Fruit fly (Drosophila melanogaster): Measurements from ENCODE around the gene CG7218.
A peak's percentile ranks its signal among the peaks of the same experiment; 100 is the strongest.

CG7218 gene

DNA sequence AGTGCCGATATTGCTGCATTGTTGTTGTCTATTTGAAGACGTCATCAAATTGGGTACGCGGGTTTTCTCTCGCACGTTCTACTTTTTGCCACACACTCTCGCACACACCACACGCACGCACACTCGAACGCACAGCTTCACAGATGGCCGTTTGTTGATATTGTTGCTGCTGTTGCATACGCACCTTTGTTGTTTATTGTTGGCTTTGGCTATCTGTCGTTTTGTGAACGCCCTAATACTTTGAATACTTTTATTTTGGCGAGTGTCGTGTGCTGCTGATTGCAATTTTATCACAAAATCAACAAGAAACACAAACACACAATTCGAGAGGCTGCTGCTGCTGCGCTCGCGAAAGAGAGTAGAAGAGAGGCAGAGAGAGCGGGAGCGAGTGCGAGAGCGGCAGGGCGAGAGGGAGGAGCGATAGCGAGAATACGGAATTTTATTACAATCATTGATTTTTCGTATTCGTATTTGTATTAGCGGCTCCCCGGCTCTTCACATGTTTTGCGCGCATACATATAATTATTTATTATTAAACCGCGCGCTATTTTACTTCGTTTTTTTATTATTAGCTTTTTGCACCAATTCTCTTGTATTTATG, 34.4 kb upstream of the CG7218 start (continued):
- TF ChIP-seq Nf-YA (GFP tag; IDR thresholded peaks at IDR 0.05) (no peak), slp2 (GFP tag; optimal IDR thresholded peaks at IDR 0.05) (peak; percentile 30), Asciz (GFP tag; optimal IDR thresholded peaks at IDR 0.05) (peak; percentile 75), CG34422 (GFP tag; IDR thresholded peaks at IDR 0.05) (no peak), CG1603 (tag; optimal IDR thresholded peaks at IDR 0.05) (peak; percentile 64), lola (GFP tag; optimal IDR thresholded peaks at IDR 0.05) (peak in 1 of 3 experiments; percentile 19), CG3065 (GFP tag; optimal IDR thresholded peaks at IDR 0.05) (no peak), Gug (GFP tag; IDR thresholded peaks at IDR 0.05) (no peak), Poxn (GFP tag; IDR thresholded peaks at IDR 0.05) (no peak), chif (GFP tag; optimal IDR thresholded peaks at IDR 0.05) (no peak), Opbp (GFP tag; IDR thresholded peaks at IDR 0.05; ENCODE audit: partially characterized antibody) (no peak), odd (GFP tag; optimal IDR thresholded peaks at IDR 0.05) (peak; percentile 22), CG13624 (GFP tag; optimal IDR thresholded peaks at IDR 0.05) (peak; percentile 41), cg (GFP tag; optimal IDR thresholded peaks at IDR 0.05) (peak; percentile 91), CG31224 (GFP tag; IDR thresholded peaks at IDR 0.05) (no peak), fu2 (GFP tag; optimal IDR thresholded peaks at IDR 0.05) (no peak), CG10431 (GFP tag; optimal IDR thresholded peaks at IDR 0.05) (no peak), Fer1 (GFP tag; optimal IDR thresholded peaks at IDR 0.05) (peak; percentile 83), dysf (GFP tag; IDR thresholded peaks at IDR 0.05) (no peak), CG1647 (GFP tag; optimal IDR thresholded peaks at IDR 0.05) (no peak), CG10979 (tag; optimal IDR thresholded peaks at IDR 0.05) (no peak), Lpt (GFP tag; optimal IDR thresholded peaks at IDR 0.05) (no peak), Six4 (GFP tag; optimal IDR thresholded peaks at IDR 0.05) (no peak), CG7372 (GFP tag; IDR thresholded peaks at IDR 0.05) (no peak), CG9817 (tag; optimal IDR thresholded peaks at IDR 0.05) (no peak), dimm (GFP tag; IDR thresholded peaks at IDR 0.05) (no peak), CG11093 (GFP tag; IDR thresholded peaks at IDR 0.05) (no peak), CG2875 (GFP tag; optimal IDR thresholded peaks at IDR 0.05) (peak; percentile 56), Hmr (GFP tag; optimal IDR thresholded peaks at IDR 0.05) (peak; percentile 42), Rfx (GFP tag; IDR thresholded peaks at IDR 0.05) (no peak), ash1 (GFP tag; optimal IDR thresholded peaks at IDR 0.05) (no peak), H2.0 (GFP tag; IDR thresholded peaks at IDR 0.05) (no peak), ssp (GFP tag; IDR thresholded peaks at IDR 0.05) (no peak), bcd (GFP tag; optimal IDR thresholded peaks at IDR 0.05) (no peak), Mad (GFP tag; optimal IDR thresholded peaks at IDR 0.05) (peak; percentile 23), CG34224 (GFP tag; IDR thresholded peaks at IDR 0.05; ENCODE audit: partially characterized antibody) (no peak), CG4404 (GFP tag; IDR thresholded peaks at IDR 0.05) (no peak), CG11398 (GFP tag; optimal IDR thresholded peaks at IDR 0.05) (peak; percentile 63), D19B (GFP tag; optimal IDR thresholded peaks at IDR 0.05) (no peak), pb (GFP tag; optimal IDR thresholded peaks at IDR 0.05) (peak; percentile 49), CG8388 (GFP tag; optimal IDR thresholded peaks at IDR 0.05) (no peak), ems (GFP tag; optimal IDR thresholded peaks at IDR 0.05) (peak; percentile 53), CG6791 (GFP tag; IDR thresholded peaks at IDR 0.05; ENCODE audit: partially characterized antibody) (no peak), ato (GFP tag; IDR thresholded peaks at IDR 0.05; ENCODE audit: partially characterized antibody) (no peak), pfk (GFP tag; optimal IDR thresholded peaks at IDR 0.05) (peak; percentile 39), CG4424 (GFP tag; optimal IDR thresholded peaks at IDR 0.05) (no peak), CG30020 (tag; optimal IDR thresholded peaks at IDR 0.05) (no peak), abd-A (tag; optimal IDR thresholded peaks at IDR 0.05) (peak; percentile 4), CG7839 (tag; optimal IDR thresholded peaks at IDR 0.05) (no peak), insv (GFP tag; optimal IDR thresholded peaks at IDR 0.05) (no peak), org-1 (GFP tag; optimal IDR thresholded peaks at IDR 0.05) (peak; percentile 67)

All from whole organism, embryonic.